Worm (Caenorhabditis elegans) whole organism, L2 larva: ENCODE measurements around the gene pqn-75.

ENCODE experiments used
- C34F6.9 ChIP-seq: fragments of 150-350 bp; optimal IDR thresholded peaks from 2 replicates; lab custom pipeline; 2014; ENCODE audit warnings: missing biosample characterization, missing genetic modification characterization
- F13H6.1 ChIP-seq: sonication (generic microtip); optimal IDR thresholded peaks from 2 replicates; lab custom pipeline; 2016; ENCODE audit warnings: missing genetic modification characterization, missing compliant biosample characterization
- R02D3.7 ChIP-seq: fragments of 150-350 bp; optimal IDR thresholded peaks from 2 replicates; lab custom pipeline; 2014; ENCODE audit warnings: missing biosample characterization, missing genetic modification characterization
- Y55F3AM.14 ChIP-seq: fragments of 200-800 bp; sonication (Bioruptor generic); optimal IDR thresholded peaks from 2 replicates; lab custom pipeline; 2018; ENCODE audit warnings: mild to moderate bottlenecking, missing genetic modification characterization, missing compliant biosample characterization
- ama-1 ChIP-seq: fragments of 150-350 bp; optimal IDR thresholded peaks from 2 replicates; lab custom pipeline; 2018; ENCODE audit warnings: inconsistent platforms
- blmp-1 ChIP-seq: sonication (generic microtip); optimal IDR thresholded peaks from 2 replicates; lab custom pipeline; 2017; ENCODE audit warnings: missing genetic modification characterization, mild to moderate bottlenecking, missing compliant biosample characterization, antibody characterized with exemption, moderate library complexity; ENCODE audit not compliant: insufficient read depth
- ceh-16 ChIP-seq: fragments of 150-350 bp; optimal IDR thresholded peaks from 2 replicates; lab custom pipeline; 2014; ENCODE audit warnings: missing biosample characterization, missing genetic modification characterization
- ceh-82 ChIP-seq: fragments of 150-350 bp; optimal IDR thresholded peaks from 2 replicates; lab custom pipeline; 2014; ENCODE audit warnings: missing biosample characterization, missing genetic modification characterization
- crh-2 ChIP-seq: sonication (generic microtip); optimal IDR thresholded peaks from 2 replicates; lab custom pipeline; 2017; ENCODE audit warnings: missing biosample characterization, missing genetic modification characterization
- egl-27 ChIP-seq: sonication (generic microtip); optimal IDR thresholded peaks from 3 replicates; lab custom pipeline; 2017; ENCODE audit warnings: missing biosample characterization, missing genetic modification reagents, missing genetic modification characterization
- elt-1 ChIP-seq: fragments of 150-350 bp; optimal IDR thresholded peaks from 2 replicates; lab custom pipeline; 2014; ENCODE audit warnings: missing biosample characterization, missing genetic modification characterization
- elt-3 ChIP-seq: sonication (generic microtip); optimal IDR thresholded peaks from 2 replicates; lab custom pipeline; 2017; ENCODE audit warnings: missing biosample characterization, missing genetic modification characterization
- fos-1 ChIP-seq: fragments of 150-350 bp; optimal IDR thresholded peaks from 2 replicates; lab custom pipeline; 2014; ENCODE audit warnings: missing biosample characterization, missing genetic modification characterization
- gmeb-1 ChIP-seq: fragments of 150-350 bp; optimal IDR thresholded peaks from 2 replicates; lab custom pipeline; 2014; ENCODE audit warnings: missing biosample characterization, missing genetic modification characterization
- lin-11 ChIP-seq: fragments of 150-350 bp; sonication (generic microtip); optimal IDR thresholded peaks from 2 replicates; lab custom pipeline; 2014; ENCODE audit warnings: missing biosample characterization, missing genetic modification characterization, inconsistent platforms, mixed read lengths
- lin-13 ChIP-seq: fragments of 150-350 bp; optimal IDR thresholded peaks from 2 replicates; lab custom pipeline; 2014; ENCODE audit warnings: missing biosample characterization, missing genetic modification reagents, missing genetic modification characterization
- lsy-2 ChIP-seq, 2 experiments: fragments of 150-350 bp in 1 of 2; sonication (generic microtip) in 1 of 2; optimal IDR thresholded peaks; 2 replicates each; lab custom pipeline; 2014 to 2017; ENCODE audit warnings: missing biosample characterization in 2 of 2, missing genetic modification characterization in 2 of 2
- mab-5 ChIP-seq: fragments of 150-350 bp; optimal IDR thresholded peaks from 2 replicates; lab custom pipeline; 2014; ENCODE audit warnings: missing biosample characterization, missing genetic modification characterization
- mbf-1 ChIP-seq: sonication (generic microtip); optimal IDR thresholded peaks from 2 replicates; lab custom pipeline; 2017; ENCODE audit warnings: missing biosample characterization, missing genetic modification characterization
- mdl-1 ChIP-seq, 2 experiments: fragments of 150-350 bp in 1 of 2; sonication (generic microtip) in 1 of 2; optimal IDR thresholded peaks; 2 replicates each; lab custom pipeline; 2017; ENCODE audit warnings: missing biosample characterization in 2 of 2, missing genetic modification characterization in 2 of 2
- nhr-10 ChIP-seq: sonication (generic microtip); optimal IDR thresholded peaks from 2 replicates; lab custom pipeline; 2017; ENCODE audit warnings: missing biosample characterization, missing genetic modification characterization
- nhr-11 ChIP-seq: fragments of 150-350 bp; optimal IDR thresholded peaks from 2 replicates; lab custom pipeline; 2014; ENCODE audit warnings: missing biosample characterization, missing genetic modification characterization
- nhr-12 ChIP-seq: fragments of 150-350 bp; optimal IDR thresholded peaks from 2 replicates; lab custom pipeline; 2014; ENCODE audit warnings: missing biosample characterization, missing genetic modification characterization
- nhr-129 ChIP-seq: fragments of 150-350 bp; optimal IDR thresholded peaks from 2 replicates; lab custom pipeline; 2014; ENCODE audit warnings: missing biosample characterization, missing genetic modification characterization
- nhr-21 ChIP-seq: fragments of 150-350 bp; optimal IDR thresholded peaks from 2 replicates; lab custom pipeline; 2014; ENCODE audit warnings: missing biosample characterization, missing genetic modification characterization
- nhr-23 ChIP-seq: fragments of 150-350 bp; optimal IDR thresholded peaks from 2 replicates; lab custom pipeline; 2014; ENCODE audit warnings: missing biosample characterization, missing genetic modification reagents, missing genetic modification characterization
- nhr-237 ChIP-seq: fragments of 150-350 bp; optimal IDR thresholded peaks from 2 replicates; lab custom pipeline; 2014; ENCODE audit warnings: missing biosample characterization, missing genetic modification characterization
- nhr-25 ChIP-seq: fragments of 150-350 bp; sonication (generic microtip); optimal IDR thresholded peaks from 3 replicates; lab custom pipeline; 2014; ENCODE audit warnings: missing biosample characterization, missing genetic modification characterization
- nhr-6 ChIP-seq: fragments of 150-350 bp; optimal IDR thresholded peaks from 2 replicates; lab custom pipeline; 2014; ENCODE audit warnings: missing biosample characterization, missing genetic modification characterization
- nhr-77 ChIP-seq: fragments of 150-350 bp; optimal IDR thresholded peaks from 2 replicates; lab custom pipeline; 2014; ENCODE audit warnings: missing biosample characterization, missing genetic modification characterization
- peb-1 ChIP-seq: fragments of 150-350 bp; optimal IDR thresholded peaks from 2 replicates; lab custom pipeline; 2014; ENCODE audit warnings: missing biosample characterization, missing genetic modification characterization
- sem-4 ChIP-seq: fragments of 150-350 bp; optimal IDR thresholded peaks from 2 replicates; lab custom pipeline; 2014; ENCODE audit warnings: missing biosample characterization, missing genetic modification reagents, missing genetic modification characterization
- sma-3 ChIP-seq: sonication (generic microtip); optimal IDR thresholded peaks from 2 replicates; lab custom pipeline; 2016; ENCODE audit warnings: missing genetic modification reagents, missing genetic modification characterization, missing compliant biosample characterization
- sma-9 ChIP-seq, 2 experiments: fragments of 150-350 bp in 1 of 2; sonication (generic microtip) in 1 of 2; optimal IDR thresholded peaks; 2 replicates each; lab custom pipeline; 2014 to 2016; ENCODE audit warnings: missing genetic modification characterization in 2 of 2, mild to moderate bottlenecking in 1 of 2, missing biosample characterization in 1 of 2, missing compliant biosample characterization in 1 of 2, missing genetic modification reagents in 1 of 2, moderate library complexity in 1 of 2
- snpc-4 ChIP-seq: fragments of 150-350 bp; optimal IDR thresholded peaks from 2 replicates; lab custom pipeline; 2014; ENCODE audit warnings: missing biosample characterization, missing genetic modification characterization
- unc-39 ChIP-seq: fragments of 150-350 bp; optimal IDR thresholded peaks from 2 replicates; lab custom pipeline; 2014; ENCODE audit warnings: missing biosample characterization, missing genetic modification characterization
- unc-55 ChIP-seq: fragments of 150-350 bp; sonication (generic microtip); optimal IDR thresholded peaks from 3 replicates; lab custom pipeline; 2014; ENCODE audit warnings: missing biosample characterization, missing genetic modification reagents, missing genetic modification characterization
- unc-62 ChIP-seq: fragments of 150-350 bp; optimal IDR thresholded peaks from 2 replicates; lab custom pipeline; 2014; ENCODE audit warnings: missing biosample characterization, missing genetic modification reagents, missing genetic modification characterization
- zag-1 ChIP-seq: fragments of 150-350 bp; optimal IDR thresholded peaks from 2 replicates; lab custom pipeline; 2014; ENCODE audit warnings: missing biosample characterization, missing genetic modification characterization
- ztf-1 ChIP-seq: fragments of 200-800 bp; sonication (Bioruptor generic); conservative IDR thresholded peaks from 2 replicates; pipeline ENCODE4 v1.3.6; 2022; ENCODE audit warnings: missing genetic modification characterization, missing compliant biosample characterization
- ztf-4 ChIP-seq: fragments of 150-350 bp; optimal IDR thresholded peaks from 2 replicates; lab custom pipeline; 2014; ENCODE audit warnings: missing biosample characterization, missing genetic modification characterization

The pqn-75 gene

DNA sequence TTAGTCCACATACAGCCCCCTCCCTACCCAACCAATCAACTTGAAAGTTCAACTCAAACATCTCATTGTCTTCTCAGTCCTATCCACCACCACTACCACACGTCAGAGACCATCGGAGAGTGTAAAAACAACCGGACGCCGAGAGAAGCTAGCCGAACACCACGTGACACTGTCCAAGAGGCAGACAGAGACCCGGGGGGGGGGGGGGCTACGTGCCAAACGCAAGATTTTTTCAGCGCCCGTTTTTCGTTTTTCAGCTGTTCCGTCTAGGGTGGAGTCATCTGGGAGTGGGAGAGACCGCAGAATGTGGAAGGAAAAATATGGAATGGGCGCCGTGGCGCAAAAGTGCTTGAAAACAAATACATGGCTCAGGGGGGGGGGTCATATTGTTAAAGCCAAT lies 46.2 kb upstream of the pqn-75 start:
- TF ChIP-seq C34F6.9 (tag; lab: Kevin White, UChicago) = peak; percentile 63
- peak; percentile 48 for TF ChIP-seq Y55F3AM.14 (GFP tag; lab: Kevin White, UChicago)
- peak; percentile 24 for TF ChIP-seq ceh-16 (tag; lab: Kevin White, UChicago)
- TF ChIP-seq mdl-1 (tag; optimal IDR thresholded peaks at IDR 0.05; lab: Kevin White, UChicago) = peak; percentile 94 to 95
- peak; percentile 41 for TF ChIP-seq ztf-4 (tag; lab: Kevin White, UChicago)
- TF ChIP-seq nhr-237 = no peak
- peak; percentile 55 for TF ChIP-seq ama-1 (lab: Kevin White, UChicago)
- TF ChIP-seq unc-55 (GFP tag; lab: Kevin White, UChicago) = peak; percentile 35
- TF ChIP-seq nhr-23 (tag; lab: Kevin White, UChicago) = no peak
- TF ChIP-seq mab-5 (tag; lab: Kevin White, UChicago) = peak; percentile 6
- no peak for TF ChIP-seq elt-1
- TF ChIP-seq F13H6.1 (tag; lab: Kevin White, UChicago) = peak; percentile 87
- TF ChIP-seq nhr-129 (tag; lab: Kevin White, UChicago) = peak; percentile 55
- peak; percentile 89 for TF ChIP-seq sma-9 (GFP tag; optimal IDR thresholded peaks at IDR 0.05; lab: Kevin White, UChicago)
- no peak for TF ChIP-seq sma-9 (tag; optimal IDR thresholded peaks at IDR 0.05; lab: Kevin White, UChicago)
- TF ChIP-seq crh-2 (tag; lab: Kevin White, UChicago) = peak; percentile 54
- TF ChIP-seq nhr-6 (tag; lab: Kevin White, UChicago) = no peak
- TF ChIP-seq sem-4 = peak; percentile 82
- peak; percentile 46 for TF ChIP-seq lin-11
- TF ChIP-seq nhr-21 (tag; lab: Kevin White, UChicago) = peak; percentile 63
- TF ChIP-seq nhr-25 (tag; lab: Kevin White, UChicago) = peak; percentile 87
- TF ChIP-seq sma-3 (GFP tag; lab: Kevin White, UChicago) = peak; percentile 65
- no peak for TF ChIP-seq ceh-82
- TF ChIP-seq elt-3 (tag; lab: Kevin White, UChicago) = no peak
- TF ChIP-seq lin-13 = peak; percentile 16
- peak; percentile 24 for TF ChIP-seq egl-27 (tag; lab: Kevin White, UChicago)
- TF ChIP-seq lsy-2 (tag; optimal IDR thresholded peaks at IDR 0.05; lab: Kevin White, UChicago) = peak in 1 of 2 experiments; percentile 65
- no peak for TF ChIP-seq zag-1
- no peak for TF ChIP-seq snpc-4 (tag; lab: Kevin White, UChicago)
- TF ChIP-seq nhr-12 (tag; lab: Kevin White, UChicago) = no peak
- peak; percentile 35 for TF ChIP-seq blmp-1
- TF ChIP-seq, all 48 proteins: peak for 21

ce11 chrIV:4027106-4027888 lies 44.8 kb upstream of the pqn-75 start:
- TF ChIP-seq fos-1 (tag; lab: Kevin White, UChicago) (peak; percentile 17), sma-9 (GFP tag; optimal IDR thresholded peaks at IDR 0.05; lab: Kevin White, UChicago) (peak; percentile 28), sma-9 (tag; optimal IDR thresholded peaks at IDR 0.05; lab: Kevin White, UChicago) (no peak), R02D3.7 (tag; lab: Kevin White, UChicago) (no peak), ztf-1 (GFP tag; lab: Robert Waterston, UW) (no peak), F13H6.1 (tag; lab: Kevin White, UChicago) (peak; percentile 20), ztf-4 (tag; lab: Kevin White, UChicago) (no peak), mbf-1 (tag; lab: Kevin White, UChicago) (no peak), nhr-11 (tag; lab: Kevin White, UChicago) (no peak), nhr-23 (tag; lab: Kevin White, UChicago) (no peak), lsy-2 (tag; optimal IDR thresholded peaks at IDR 0.05; lab: Kevin White, UChicago) (no peak), snpc-4 (tag; lab: Kevin White, UChicago) (no peak)

DNA sequence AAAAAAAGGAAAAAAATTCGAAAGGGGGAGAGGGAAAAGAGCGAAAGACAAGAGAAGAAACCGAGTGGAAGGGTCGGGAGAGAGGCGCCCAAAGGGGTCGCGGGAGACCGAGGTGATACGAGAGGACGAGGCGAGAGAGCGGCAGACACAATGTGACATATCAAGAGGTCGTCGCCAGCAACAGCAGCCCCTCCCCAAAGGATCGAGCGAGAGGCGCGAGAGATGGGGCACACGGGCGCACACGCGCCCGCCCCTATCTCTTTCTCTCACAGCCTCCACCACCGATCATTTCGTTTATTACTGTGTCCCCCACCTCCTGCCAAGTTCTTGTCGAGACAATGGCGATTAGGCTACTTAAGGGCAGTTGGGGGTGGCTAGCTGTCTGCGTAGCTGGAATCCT lies 44.0 kb upstream of the pqn-75 start:
- TF ChIP-seq nhr-77 (tag; lab: Kevin White, UChicago) = no peak
- peak; percentile 59 for TF ChIP-seq nhr-21 (tag; lab: Kevin White, UChicago)
- peak; percentile 69 for TF ChIP-seq sma-3 (GFP tag; lab: Kevin White, UChicago)
- TF ChIP-seq fos-1 (tag; lab: Kevin White, UChicago) = peak; percentile 79
- TF ChIP-seq unc-55 (GFP tag; lab: Kevin White, UChicago) = no peak
- peak; percentile 25 for TF ChIP-seq gmeb-1 (tag; lab: Kevin White, UChicago)
- TF ChIP-seq nhr-10 (tag; lab: Kevin White, UChicago) = no peak
- TF ChIP-seq C34F6.9 (tag; lab: Kevin White, UChicago) = peak; percentile 14
- no peak for TF ChIP-seq mbf-1 (tag; lab: Kevin White, UChicago)
- TF ChIP-seq blmp-1 = peak; percentile 52
- TF ChIP-seq Y55F3AM.14 (GFP tag; lab: Kevin White, UChicago) = peak; percentile 70
- peak; percentile 70 to 72 for TF ChIP-seq mdl-1 (tag; optimal IDR thresholded peaks at IDR 0.05; lab: Kevin White, UChicago)
- TF ChIP-seq F13H6.1 (tag; lab: Kevin White, UChicago) = peak; percentile 91
- no peak for TF ChIP-seq peb-1 (tag; lab: Kevin White, UChicago)
- TF ChIP-seq ceh-82 = no peak
- TF ChIP-seq lsy-2 (tag; optimal IDR thresholded peaks at IDR 0.05; lab: Kevin White, UChicago) = peak; percentile 5 to 52
- no peak for TF ChIP-seq unc-39 (tag; lab: Kevin White, UChicago)
- TF ChIP-seq zag-1 = peak; percentile 5
- TF ChIP-seq sma-9 (GFP tag; optimal IDR thresholded peaks at IDR 0.05; lab: Kevin White, UChicago) = peak; percentile 88
- no peak for TF ChIP-seq sma-9 (tag; optimal IDR thresholded peaks at IDR 0.05; lab: Kevin White, UChicago)
- TF ChIP-seq crh-2 (tag; lab: Kevin White, UChicago) = peak; percentile 55
- no peak for TF ChIP-seq egl-27 (tag; lab: Kevin White, UChicago)
- peak; percentile 15 for TF ChIP-seq mab-5 (tag; lab: Kevin White, UChicago)
- TF ChIP-seq nhr-6 (tag; lab: Kevin White, UChicago) = peak; percentile 24
- no peak for TF ChIP-seq unc-62
- no peak for TF ChIP-seq R02D3.7 (tag; lab: Kevin White, UChicago)
- peak; percentile 82 for TF ChIP-seq nhr-129 (tag; lab: Kevin White, UChicago)
- no peak for TF ChIP-seq nhr-23 (tag; lab: Kevin White, UChicago)
- no peak for TF ChIP-seq elt-3 (tag; lab: Kevin White, UChicago)
- TF ChIP-seq ceh-16 (tag; lab: Kevin White, UChicago) = peak; percentile 92
- peak; percentile 11 for TF ChIP-seq elt-1
- TF ChIP-seq lin-13 = peak; percentile 4
- TF ChIP-seq sem-4 = peak; percentile 32
- peak; percentile 54 for TF ChIP-seq nhr-25 (tag; lab: Kevin White, UChicago)
